Worm (Caenorhabditis elegans) whole organism, L2 larva: Measurements from ENCODE around the gene glit-1.

Experiments
- ama-1 ChIP-seq: fragments of 150-350 bp; optimal IDR thresholded peaks from 2 replicates; lab custom pipeline; 2018; ENCODE audit warnings: inconsistent platforms
- snpc-4 ChIP-seq: fragments of 150-350 bp; optimal IDR thresholded peaks from 2 replicates; lab custom pipeline; 2014; ENCODE audit warnings: missing biosample characterization, missing genetic modification characterization

- no peak for TF ChIP-seq snpc-4 (tag; lab: Kevin White, UChicago)
- no peak for TF ChIP-seq ama-1 (lab: Kevin White, UChicago)
Measured at ce11 chrX:4759718-4760117, 47.6 kb downstream of the glit-1 start.
